Fruit fly (Drosophila melanogaster) whole organism, pupa: ENCODE data around the gene Ccdc56.
A peak's percentile ranks its signal among the peaks of the same experiment; 100 is the strongest.

Experiments used
- CG12605 ChIP-seq: fragments of 200-800 bp; sonication (Bioruptor generic); IDR thresholded peaks from 2 replicates; pipeline ENCODE4 v1.3.6; 2022; ENCODE audit warnings: missing biosample characterization, missing genetic modification characterization
- CG13204 ChIP-seq: fragments of 200-800 bp; sonication (Bioruptor generic); optimal IDR thresholded peaks from 2 replicates; lab custom pipeline; 2018; ENCODE audit warnings: missing biosample characterization, mild to moderate bottlenecking, missing genetic modification characterization, moderate library complexity
- CG14655 ChIP-seq: fragments of 200-800 bp; sonication (Bioruptor generic); optimal IDR thresholded peaks from 3 replicates; lab custom pipeline; 2017; ENCODE audit warnings: mild to moderate bottlenecking, missing biosample characterization, missing genetic modification reagents, missing genetic modification characterization
- CG15710 ChIP-seq: fragments of 200-800 bp; sonication (Bioruptor generic); optimal IDR thresholded peaks from 2 replicates; lab custom pipeline; 2018; ENCODE audit warnings: missing biosample characterization, mild to moderate bottlenecking, missing genetic modification characterization, moderate library complexity
- CG34367 ChIP-seq: fragments of 200-800 bp; sonication (Bioruptor generic); optimal IDR thresholded peaks from 2 replicates; lab custom pipeline; 2018; ENCODE audit warnings: missing biosample characterization, mild to moderate bottlenecking, missing genetic modification characterization
- CG4496 ChIP-seq: fragments of 200-800 bp; sonication (Bioruptor generic); IDR thresholded peaks from 3 replicates; pipeline ENCODE4 v1.3.6; 2022; ENCODE audit warnings: missing biosample characterization, missing genetic modification characterization
- CG8159 ChIP-seq: fragments of 200-800 bp; sonication (Bioruptor generic); optimal IDR thresholded peaks from 3 replicates; lab custom pipeline; 2018; ENCODE audit warnings: missing biosample characterization, mild to moderate bottlenecking, missing genetic modification characterization, moderate library complexity
- CG8301 ChIP-seq: fragments of 200-800 bp; sonication (Bioruptor generic); optimal IDR thresholded peaks from 2 replicates; lab custom pipeline; 2018; ENCODE audit warnings: missing biosample characterization, mild to moderate bottlenecking, missing genetic modification characterization
- CG9948 ChIP-seq: fragments of 200-800 bp; sonication (Bioruptor generic); optimal IDR thresholded peaks from 2 replicates; lab custom pipeline; 2018; ENCODE audit warnings: missing biosample characterization, mild to moderate bottlenecking, missing genetic modification characterization, moderate library complexity
- EcR ChIP-seq: fragments of 200-800 bp; sonication (Bioruptor generic); optimal IDR thresholded peaks from 3 replicates; lab custom pipeline; 2019; ENCODE audit warnings: missing biosample characterization, missing genetic modification characterization, mild to moderate bottlenecking, moderate library complexity, missing genetic modification reagents
- rn ChIP-seq: fragments of 200-800 bp; sonication (Bioruptor generic); IDR thresholded peaks from 2 replicates; pipeline ENCODE4 v1.3.6; 2022; ENCODE audit warnings: missing biosample characterization, missing genetic modification characterization

DNA sequence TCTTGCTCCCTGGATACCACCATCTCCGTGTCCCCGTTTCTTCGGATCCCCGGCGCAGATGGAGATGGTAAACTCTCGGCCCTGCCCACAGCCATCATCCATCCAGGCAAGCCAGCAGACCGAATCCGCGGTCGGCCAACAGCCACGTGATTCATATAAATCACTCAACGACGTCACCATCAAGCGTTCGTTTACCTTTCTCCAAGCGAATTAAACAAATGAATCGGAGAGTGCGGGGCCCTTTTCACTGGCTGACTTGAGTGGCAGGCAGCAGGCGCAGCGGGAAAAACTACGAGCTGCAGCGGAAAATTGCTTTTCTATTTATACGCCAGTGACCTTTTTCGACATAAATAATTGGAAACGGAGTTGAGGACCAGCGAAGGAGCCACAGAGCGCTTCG, 5.2 kb upstream of the Ccdc56 start:
- TF ChIP-seq CG8159 (no peak), CG8301 (tag; lab: Kevin White, UChicago) (no peak), CG15710 (no peak), CG9948 (tag; lab: Kevin White, UChicago) (no peak), CG12605 (GFP tag; lab: Robert Waterston, UW) (no peak), rn (GFP tag; lab: Robert Waterston, UW) (no peak), EcR (GFP tag; lab: Kevin White, UChicago) (peak; percentile 74), CG13204 (GFP tag; lab: Kevin White, UChicago) (no peak), CG4496 (GFP tag; lab: Robert Waterston, UW) (no peak), CG34367 (tag; lab: Kevin White, UChicago) (no peak), CG14655 (GFP tag; lab: Kevin White, UChicago) (no peak)
